Fruit fly (Drosophila melanogaster): ENCODE results near the gene CG14034.

The CG14034 gene

dm6 chr2L:5216442-5216841 lies at the start of gene CG14034, which contains the start of gene TpnC25D:
Gene CG14034, minus strand, starts transcription at chr2L:5216542.
Gene TpnC25D, plus strand, starts transcription at chr2L:5216701.
- TF ChIP-seq Abd-B (GFP tag; optimal IDR thresholded peaks at IDR 0.05): no peak
- TF ChIP-seq Hr78 (GFP tag; optimal IDR thresholded peaks at IDR 0.05): no peak

DNA sequence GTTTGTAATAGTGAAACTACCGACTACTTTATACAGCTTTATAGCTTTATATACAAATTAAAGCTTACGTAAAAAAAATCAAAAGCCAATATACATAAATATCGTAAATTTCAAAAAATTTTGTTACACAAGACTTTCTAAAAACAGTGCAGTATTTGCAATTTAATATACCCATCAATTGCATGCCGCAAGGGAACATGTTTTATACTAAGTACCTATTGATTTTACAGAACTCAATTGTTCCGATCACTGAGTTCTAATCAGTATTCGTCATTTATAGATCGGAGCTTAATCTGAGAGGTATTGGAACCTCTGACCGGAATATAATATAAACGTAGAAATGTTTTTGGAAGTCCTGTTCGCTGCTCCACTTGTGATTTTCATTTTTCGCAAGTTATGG lies 49.8 kb upstream of the CG14034 start, which contains the start of gene Cyp4ac2:
TSS of gene Cyp4ac2 (plus strand) at position 301 of the 400 bp plus-strand sequence.
- no peak for TF ChIP-seq OdsH (GFP tag; optimal IDR thresholded peaks at IDR 0.05)
- no peak for TF ChIP-seq CrebA (GFP tag; optimal IDR thresholded peaks at IDR 0.05; ENCODE audit: borderline replicate concordance)

- TF ChIP-seq CG9705 (GFP tag; optimal IDR thresholded peaks at IDR 0.05) (no peak), sv (GFP tag; optimal IDR thresholded peaks at IDR 0.05) (no peak), woc (GFP tag; optimal IDR thresholded peaks at IDR 0.05) (no peak), jim (GFP tag; optimal IDR thresholded peaks at IDR 0.05) (no peak)
Observed at dm6 chr2L:5264157-5264556, 47.8 kb upstream of the CG14034 start.

DNA sequence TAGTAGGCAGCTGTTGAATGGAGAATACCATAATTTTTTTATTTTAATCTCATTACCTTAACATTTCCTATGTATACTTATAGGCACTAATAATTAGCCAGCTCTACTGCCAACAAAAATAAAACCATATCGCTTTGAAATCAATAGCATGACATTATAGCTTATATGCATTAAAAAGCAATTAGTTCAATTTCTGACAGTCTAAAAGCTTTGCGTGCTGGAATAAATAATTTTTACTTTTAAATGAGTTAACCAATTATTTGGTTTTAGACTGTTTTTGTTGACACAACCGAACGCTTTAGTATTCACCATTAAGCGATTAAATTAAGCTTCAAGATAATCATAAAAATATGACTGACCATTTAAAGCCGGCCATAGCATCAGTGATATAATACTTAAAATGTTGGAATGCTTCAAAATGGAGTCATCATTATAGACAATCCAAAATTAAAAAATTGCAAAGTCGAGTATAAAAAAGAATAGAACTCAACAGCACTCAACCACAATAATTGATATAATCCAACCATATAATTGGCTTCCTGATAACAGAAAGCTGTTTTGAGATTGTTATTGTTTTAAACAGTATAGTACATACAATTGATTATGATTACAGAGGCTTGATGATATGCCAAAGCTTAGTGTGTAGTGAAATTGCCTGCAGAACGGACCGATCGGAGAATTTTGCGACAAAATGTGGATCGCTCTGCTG lies 47.2 kb upstream of the CG14034 start, which contains the start of gene Cyp4ac1:
TSS of gene Cyp4ac1 (plus strand) at position 659 of the 709 bp plus-strand sequence.
- TF ChIP-seq brk (GFP tag; optimal IDR thresholded peaks at IDR 0.05) (no peak), Vsx2 (GFP tag; optimal IDR thresholded peaks at IDR 0.05; ENCODE audit: partially characterized antibody) (peak; percentile 37)

DNA sequence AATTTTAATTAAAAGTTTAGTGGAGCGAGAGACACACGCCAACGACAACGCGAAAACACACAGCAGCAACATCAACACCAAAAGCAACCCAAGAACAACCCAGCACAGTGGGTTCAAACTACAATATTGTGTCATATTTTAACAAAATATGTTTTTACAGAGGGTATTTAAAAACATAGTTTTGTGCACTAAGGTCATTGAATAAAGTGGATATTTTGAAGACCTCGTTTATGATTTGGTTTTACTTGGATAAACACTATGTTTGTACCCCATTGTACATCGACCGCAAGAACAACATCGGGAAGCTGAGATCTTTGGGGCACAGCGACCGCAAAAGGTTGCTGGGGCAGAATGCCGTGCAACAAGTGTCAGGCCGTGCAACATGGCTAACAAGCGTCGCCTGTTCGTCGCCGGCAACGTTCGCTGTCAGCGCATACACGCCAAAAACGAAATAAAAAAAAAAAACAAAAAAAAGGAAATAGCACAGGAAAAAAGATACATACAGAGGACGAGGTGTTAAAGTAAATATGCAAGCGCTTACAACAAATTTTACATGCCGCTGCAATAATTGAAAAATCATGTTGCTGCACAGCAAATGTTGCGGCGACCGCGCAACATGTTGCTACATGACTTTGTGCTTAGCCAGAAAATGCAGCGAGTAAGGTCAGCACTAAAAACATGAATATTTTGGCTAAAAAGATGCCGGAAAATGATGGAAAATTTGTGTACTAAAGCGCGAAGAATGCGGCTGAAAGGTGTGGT lies 45.1 kb upstream of the CG14034 start:
- no peak for TF ChIP-seq Hr83 (GFP tag; optimal IDR thresholded peaks at IDR 0.05; ENCODE audit: poor library complexity, severe bottlenecking)
- TF ChIP-seq pan (optimal IDR thresholded peaks at IDR 0.05): no peak
- peak; percentile 84 for TF ChIP-seq CG9705 (GFP tag; optimal IDR thresholded peaks at IDR 0.05)
- TF ChIP-seq Rel (GFP tag; optimal IDR thresholded peaks at IDR 0.05): peak; percentile 66
- peak; percentile 70 for TF ChIP-seq Rel (tag; optimal IDR thresholded peaks at IDR 0.05)
- no peak for TF ChIP-seq Myc (optimal IDR thresholded peaks at IDR 0.05)
- peak; percentile 92 for TF ChIP-seq br (GFP tag; optimal IDR thresholded peaks at IDR 0.05)
- peak; percentile 85 for TF ChIP-seq OdsH (GFP tag; optimal IDR thresholded peaks at IDR 0.05)
- TF ChIP-seq psq (GFP tag; optimal IDR thresholded peaks at IDR 0.05): peak; percentile 86
- no peak for TF ChIP-seq CrebA (GFP tag; optimal IDR thresholded peaks at IDR 0.05; ENCODE audit: borderline replicate concordance)
- peak; percentile 86 for TF ChIP-seq Sp1 (GFP tag; optimal IDR thresholded peaks at IDR 0.05)
- no peak for TF ChIP-seq Vsx2 (GFP tag; optimal IDR thresholded peaks at IDR 0.05; ENCODE audit: partially characterized antibody)
- no peak for TF ChIP-seq usp (GFP tag; optimal IDR thresholded peaks at IDR 0.05)
- TF ChIP-seq ey (GFP tag; optimal IDR thresholded peaks at IDR 0.05): peak; percentile 85
- TF ChIP-seq dsf (GFP tag; optimal IDR thresholded peaks at IDR 0.05; ENCODE audit: borderline replicate concordance): peak; percentile 32
- peak; percentile 90 for TF ChIP-seq fru (GFP tag; optimal IDR thresholded peaks at IDR 0.05)
- TF ChIP-seq foxo (GFP tag; optimal IDR thresholded peaks at IDR 0.05): peak; percentile 38 to 91
- peak; percentile 84 for TF ChIP-seq Hnf4 (GFP tag; optimal IDR thresholded peaks at IDR 0.05)
- TF ChIP-seq GATAd (GFP tag; optimal IDR thresholded peaks at IDR 0.05): no peak
- peak; percentile 83 for TF ChIP-seq CG32264 (GFP tag; optimal IDR thresholded peaks at IDR 0.05)
- TF ChIP-seq Mio (GFP tag; optimal IDR thresholded peaks at IDR 0.05): no peak
- TF ChIP-seq tai (GFP tag; optimal IDR thresholded peaks at IDR 0.05): peak; percentile 63
- peak; percentile 71 for TF ChIP-seq Jra (GFP tag; optimal IDR thresholded peaks at IDR 0.05)
- TF ChIP-seq Dfd (GFP tag; optimal IDR thresholded peaks at IDR 0.05): no peak
- TF ChIP-seq sv (GFP tag; optimal IDR thresholded peaks at IDR 0.05): no peak
- peak; percentile 90 for TF ChIP-seq rgr (GFP tag; optimal IDR thresholded peaks at IDR 0.05)
- TF ChIP-seq dmrt93B (GFP tag; optimal IDR thresholded peaks at IDR 0.05): peak; percentile 66
- peak; percentile 85 for TF ChIP-seq sage (GFP tag; optimal IDR thresholded peaks at IDR 0.05)
- TF ChIP-seq Dif (GFP tag; optimal IDR thresholded peaks at IDR 0.05; ENCODE audit: partially characterized antibody): no peak
- no peak for TF ChIP-seq jim (GFP tag; optimal IDR thresholded peaks at IDR 0.05)
- peak; percentile 84 for TF ChIP-seq brk (GFP tag; optimal IDR thresholded peaks at IDR 0.05)
- peak; percentile 91 for TF ChIP-seq woc (GFP tag; optimal IDR thresholded peaks at IDR 0.05)
- TF ChIP-seq HLH106 (tag; optimal IDR thresholded peaks at IDR 0.05): peak; percentile 92
- peak; percentile 92 for TF ChIP-seq h (GFP tag; optimal IDR thresholded peaks at IDR 0.05)
- TF ChIP-seq N (GFP tag; optimal IDR thresholded peaks at IDR 0.05): no peak
- TF ChIP-seq dl (GFP tag; optimal IDR thresholded peaks at IDR 0.05; ENCODE audit: insufficient read depth in 1 of 2, partially characterized antibody in 2 of 2): no peak
- no peak for TF ChIP-seq lola (GFP tag; optimal IDR thresholded peaks at IDR 0.05)

All from whole organism, wandering third instar larva.